Fruit fly (Drosophila melanogaster): ENCODE data around the gene CG31373.
A peak's percentile ranks its signal among the peaks of the same experiment; 100 is the strongest.

Gene CG31373

DNA sequence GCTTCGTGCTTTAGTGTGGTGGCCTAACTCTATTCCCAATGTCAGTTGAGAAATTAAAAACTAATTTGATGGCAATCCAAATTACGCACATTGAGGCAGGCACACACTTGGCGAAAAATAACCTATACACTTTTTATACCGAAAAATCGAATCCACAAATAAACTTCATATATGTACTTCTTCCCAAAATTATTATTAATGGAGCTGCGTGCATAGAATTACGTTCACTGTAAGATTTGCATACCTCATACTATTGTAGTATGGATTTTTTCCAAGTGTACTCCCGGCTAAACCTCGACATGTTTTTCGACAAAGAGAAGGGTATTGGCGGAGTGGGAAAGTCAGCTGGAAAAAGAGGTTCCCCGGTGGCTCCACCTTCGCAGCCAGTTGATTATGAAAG, 24.9 kb downstream of the CG31373 start (continued):
- TF ChIP-seq Dek (tag; optimal IDR thresholded peaks at IDR 0.05) (peak; percentile 49), run (tag; optimal IDR thresholded peaks at IDR 0.05) (peak; percentile 32), rib (GFP tag; IDR thresholded peaks at IDR 0.05) (no peak), pum (GFP tag; optimal IDR thresholded peaks at IDR 0.05) (peak; percentile 68), Vsx1 (GFP tag; optimal IDR thresholded peaks at IDR 0.05) (peak; percentile 13), MESR4 (GFP tag; optimal IDR thresholded peaks at IDR 0.05) (no peak), CG1024 (GFP tag; IDR thresholded peaks at IDR 0.05) (no peak), CG5180 (GFP tag; optimal IDR thresholded peaks at IDR 0.05) (peak; percentile 66), vfl (GFP tag; optimal IDR thresholded peaks at IDR 0.05) (no peak), ftz-f1 (GFP tag; optimal IDR thresholded peaks at IDR 0.05) (no peak), wor (GFP tag; IDR thresholded peaks at IDR 0.05) (peak; percentile 75), CG17359 (tag; optimal IDR thresholded peaks at IDR 0.05) (peak; percentile 88), vvl (GFP tag; IDR thresholded peaks at IDR 0.05) (peak; percentile 83), ssp (GFP tag; IDR thresholded peaks at IDR 0.05) (no peak), Sin3A (optimal IDR thresholded peaks at IDR 0.05) (no peak), nau (GFP tag; optimal IDR thresholded peaks at IDR 0.05) (peak; percentile 68), mld (GFP tag; IDR thresholded peaks at IDR 0.05; ENCODE audit: partially characterized antibody) (no peak), Drgx (GFP tag; IDR thresholded peaks at IDR 0.05) (peak; percentile 45), CG13894 (tag; optimal IDR thresholded peaks at IDR 0.05) (no peak), CG13624 (GFP tag; optimal IDR thresholded peaks at IDR 0.05) (peak; percentile 3), TFAM (GFP tag; optimal IDR thresholded peaks at IDR 0.05) (peak; percentile 25), org-1 (GFP tag; optimal IDR thresholded peaks at IDR 0.05) (peak; percentile 63), fd102C (GFP tag; optimal IDR thresholded peaks at IDR 0.05) (no peak), ato (GFP tag; IDR thresholded peaks at IDR 0.05; ENCODE audit: partially characterized antibody) (no peak), Nf-YC (tag; optimal IDR thresholded peaks at IDR 0.05) (peak; percentile 35), luna (GFP tag; optimal IDR thresholded peaks at IDR 0.05) (no peak), CG10366 (GFP tag; IDR thresholded peaks at IDR 0.05) (peak; percentile 78), CG8281 (tag; optimal IDR thresholded peaks at IDR 0.05) (peak; percentile 44), h (optimal IDR thresholded peaks at IDR 0.05) (no peak), MTF-1 (GFP tag; optimal IDR thresholded peaks at IDR 0.05; ENCODE audit: borderline replicate concordance) (peak; percentile 10), kni (GFP tag; optimal IDR thresholded peaks at IDR 0.05) (no peak), Med (GFP tag) (peak; percentile 93), CG1233 (GFP tag; optimal IDR thresholded peaks at IDR 0.05) (peak; percentile 53), btn (GFP tag; optimal IDR thresholded peaks at IDR 0.05) (peak; percentile 22), Xbp1 (GFP tag; optimal IDR thresholded peaks at IDR 0.05) (peak; percentile 63), CG9817 (tag; optimal IDR thresholded peaks at IDR 0.05) (peak; percentile 36), CG31365 (tag; optimal IDR thresholded peaks at IDR 0.05) (peak; percentile 41), CG7987 (GFP tag; optimal IDR thresholded peaks at IDR 0.05) (no peak), caup (GFP tag; optimal IDR thresholded peaks at IDR 0.05; ENCODE audit: severe bottlenecking) (peak; percentile 44), CG9437 (GFP tag; optimal IDR thresholded peaks at IDR 0.05) (peak; percentile 30), HLH4C (GFP tag; IDR thresholded peaks at IDR 0.05; ENCODE audit: partially characterized antibody) (no peak), mirr (GFP tag; optimal IDR thresholded peaks at IDR 0.05) (no peak), Atf3 (GFP tag; optimal IDR thresholded peaks at IDR 0.05) (peak; percentile 15), oc (tag; optimal IDR thresholded peaks at IDR 0.05) (peak; percentile 80), Oaz (GFP tag; IDR thresholded peaks at IDR 0.05) (0 out of 2 replicates have a peak, but pooled peaks have one; percentile 26), hb (GFP tag; IDR thresholded peaks at IDR 0.05; ENCODE audit: partially characterized antibody) (no peak), Mes4 (GFP tag; optimal IDR thresholded peaks at IDR 0.05) (peak; percentile 43), bigmax (GFP tag; optimal IDR thresholded peaks at IDR 0.05) (no peak), HmgD (GFP tag; optimal IDR thresholded peaks at IDR 0.05) (no peak), CG10654 (GFP tag; optimal IDR thresholded peaks at IDR 0.05) (peak; percentile 63), CG10543 (GFP tag; optimal IDR thresholded peaks at IDR 0.05) (no peak)

All from whole organism, embryonic.